Fruit fly (Drosophila melanogaster): Measurements from ENCODE around the gene CG3032.

Gene CG3032

dm6 chrX:6973340-6973739, 40.3 kb downstream of the CG3032 start, which contains the start of gene CG3040:
CG3040 (minus strand) TSS chrX:6973393.
- peak; percentile 3 for TF ChIP-seq kay (GFP tag; ENCODE audit: borderline replicate concordance)
- TF ChIP-seq Clk (GFP tag; optimal IDR thresholded peaks at IDR 0.05), result no peak
- no peak for TF ChIP-seq cic (GFP tag; optimal IDR thresholded peaks at IDR 0.05)
- no peak for TF ChIP-seq CG11617 (GFP tag; optimal IDR thresholded peaks at IDR 0.05)
- TF ChIP-seq bab1 (GFP tag; optimal IDR thresholded peaks at IDR 0.05), result peak; percentile 69
- TF ChIP-seq cnc (optimal IDR thresholded peaks at IDR 0.05), result no peak
- no peak for TF ChIP-seq CG7045 (GFP tag; optimal IDR thresholded peaks at IDR 0.05)
- TF ChIP-seq toe (GFP tag; optimal IDR thresholded peaks at IDR 0.05), result no peak
- no peak for TF ChIP-seq tj (GFP tag; optimal IDR thresholded peaks at IDR 0.05)
- no peak for TF ChIP-seq Crg-1 (GFP tag; optimal IDR thresholded peaks at IDR 0.05)
- no peak for TF ChIP-seq ovo (GFP tag; optimal IDR thresholded peaks at IDR 0.05)
- no peak for TF ChIP-seq Hr96 (GFP tag; optimal IDR thresholded peaks at IDR 0.05)
- peak; percentile 33 for TF ChIP-seq CG1620 (GFP tag; optimal IDR thresholded peaks at IDR 0.05)
- TF ChIP-seq CG12768 (GFP tag; optimal IDR thresholded peaks at IDR 0.05), result no peak
- no peak for TF ChIP-seq CG5204 (GFP tag; optimal IDR thresholded peaks at IDR 0.05)
- TF ChIP-seq CG7101 (tag; optimal IDR thresholded peaks at IDR 0.05), result peak; percentile 29
- no peak for TF ChIP-seq CG33017 (tag; optimal IDR thresholded peaks at IDR 0.05)
- no peak for TF ChIP-seq Mnt (GFP tag; optimal IDR thresholded peaks at IDR 0.05)
- no peak for TF ChIP-seq pad (GFP tag; optimal IDR thresholded peaks at IDR 0.05)
- peak; percentile 53 for TF ChIP-seq CG14711 (tag; optimal IDR thresholded peaks at IDR 0.05)

- peak; percentile 53 for TF ChIP-seq CG12768 (GFP tag; optimal IDR thresholded peaks at IDR 0.05)
- TF ChIP-seq bab1 (GFP tag; optimal IDR thresholded peaks at IDR 0.05), result peak; percentile 97
- TF ChIP-seq ovo (GFP tag; optimal IDR thresholded peaks at IDR 0.05), result no peak
- TF ChIP-seq CG33017 (tag; optimal IDR thresholded peaks at IDR 0.05), result peak; percentile 83
- no peak for TF ChIP-seq Clk (GFP tag; optimal IDR thresholded peaks at IDR 0.05)
- peak; percentile 75 for TF ChIP-seq Crg-1 (GFP tag; optimal IDR thresholded peaks at IDR 0.05)
- TF ChIP-seq cnc (optimal IDR thresholded peaks at IDR 0.05), result no peak
- peak; percentile 59 for TF ChIP-seq tj (GFP tag; optimal IDR thresholded peaks at IDR 0.05)
- TF ChIP-seq CG7045 (GFP tag; optimal IDR thresholded peaks at IDR 0.05), result peak; percentile 63
- TF ChIP-seq CG14711 (tag; optimal IDR thresholded peaks at IDR 0.05), result peak; percentile 84
- peak; percentile 76 for TF ChIP-seq CG1620 (GFP tag; optimal IDR thresholded peaks at IDR 0.05)
- peak; percentile 70 for TF ChIP-seq Mnt (GFP tag; optimal IDR thresholded peaks at IDR 0.05)
- no peak for TF ChIP-seq cic (GFP tag; optimal IDR thresholded peaks at IDR 0.05)
- no peak for TF ChIP-seq kay (GFP tag; ENCODE audit: borderline replicate concordance)
- TF ChIP-seq CG5204 (GFP tag; optimal IDR thresholded peaks at IDR 0.05), result peak; percentile 71
- peak; percentile 89 for TF ChIP-seq CG7101 (tag; optimal IDR thresholded peaks at IDR 0.05)
- TF ChIP-seq pad (GFP tag; optimal IDR thresholded peaks at IDR 0.05), result peak; percentile 58
- TF ChIP-seq Hr96 (GFP tag; optimal IDR thresholded peaks at IDR 0.05), result peak; percentile 63
- TF ChIP-seq CG11617 (GFP tag; optimal IDR thresholded peaks at IDR 0.05), result peak; percentile 78
- peak; percentile 34 for TF ChIP-seq toe (GFP tag; optimal IDR thresholded peaks at IDR 0.05)
Measured at dm6 chrX:6969364-6970137, 44.1 kb downstream of the CG3032 start, which contains the start of gene CG4586. CG4586 (plus strand) TSS chrX:6969918.

dm6 chrX:6968564-6968963, 45.1 kb downstream of the CG3032 start, which contains the start of gene Setd3:
Setd3 (minus strand) TSS chrX:6968750.
- TF ChIP-seq Crg-1 (GFP tag; optimal IDR thresholded peaks at IDR 0.05) (no peak), ovo (GFP tag; optimal IDR thresholded peaks at IDR 0.05) (no peak), bab1 (GFP tag; optimal IDR thresholded peaks at IDR 0.05) (peak; percentile 20), CG7101 (tag; optimal IDR thresholded peaks at IDR 0.05) (peak; percentile 37), tj (GFP tag; optimal IDR thresholded peaks at IDR 0.05) (no peak), CG1620 (GFP tag; optimal IDR thresholded peaks at IDR 0.05) (peak; percentile 0), CG33017 (tag; optimal IDR thresholded peaks at IDR 0.05) (no peak), Mnt (GFP tag; optimal IDR thresholded peaks at IDR 0.05) (peak; percentile 77), kay (GFP tag; ENCODE audit: borderline replicate concordance) (no peak)
